Worm (Caenorhabditis elegans) whole organism, L4 larva: ENCODE results near the gene ubxn-4.

Experiments used
- F26F4.8 ChIP-seq: fragments of 200-800 bp; sonication (Bioruptor generic); conservative IDR thresholded peaks from 2 replicates; pipeline ENCODE4 v1.3.6; 2022; ENCODE audit warnings: missing genetic modification characterization, missing compliant biosample characterization
- F37D6.2 ChIP-seq: sonication (generic microtip); optimal IDR thresholded peaks from 2 replicates; lab custom pipeline; 2016; ENCODE audit warnings: mild to moderate bottlenecking, missing genetic modification characterization, missing compliant biosample characterization
- F44E2.7 ChIP-seq: fragments of 200-800 bp; sonication (Bioruptor generic); IDR thresholded peaks from 2 replicates; pipeline ENCODE4 v2.1.2; 2022; ENCODE audit warnings: missing genetic modification characterization, missing compliant biosample characterization
- F49E8.2 ChIP-seq: sonication (generic microtip); optimal IDR thresholded peaks from 2 replicates; lab custom pipeline; 2016; ENCODE audit warnings: missing compliant biosample characterization, mild to moderate bottlenecking, missing genetic modification characterization, borderline replicate concordance
- T20F7.1 ChIP-seq: fragments of 200-800 bp; sonication (Bioruptor generic); optimal IDR thresholded peaks from 2 replicates; lab custom pipeline; 2018; ENCODE audit warnings: mild to moderate bottlenecking, missing genetic modification characterization, missing compliant biosample characterization
- T26A8.4 ChIP-seq: fragments of 200-800 bp; sonication (Bioruptor generic); IDR thresholded peaks from 2 replicates; pipeline ENCODE4 v1.3.6; 2022; ENCODE audit warnings: missing genetic modification characterization, missing compliant biosample characterization
- Y48G9A.11 ChIP-seq: fragments of 200-800 bp; sonication (Bioruptor generic); IDR thresholded peaks from 2 replicates; pipeline ENCODE4 v1.3.6; 2022; ENCODE audit warnings: missing genetic modification reagents, missing genetic modification characterization, missing compliant biosample characterization
- Y5F2A.4 ChIP-seq: fragments of 200-800 bp; sonication (Bioruptor generic); optimal IDR thresholded peaks from 2 replicates; lab custom pipeline; 2018; ENCODE audit warnings: mild to moderate bottlenecking, missing genetic modification characterization, missing compliant biosample characterization
- Y75B8A.6 ChIP-seq: fragments of 200-800 bp; sonication (Bioruptor generic); IDR thresholded peaks from 2 replicates; pipeline ENCODE4 v1.3.6; 2022; ENCODE audit warnings: missing genetic modification reagents, missing genetic modification characterization, missing compliant biosample characterization
- ZK337.2 ChIP-seq: fragments of 200-800 bp; sonication (Bioruptor generic); IDR thresholded peaks from 2 replicates; pipeline ENCODE4 v1.3.6; 2022; ENCODE audit warnings: missing genetic modification reagents, missing genetic modification characterization, missing compliant biosample characterization
- aha-1 ChIP-seq: fragments of 150-350 bp; peaks from one replicate; lab custom pipeline; 2014; ENCODE audit warnings: missing biosample characterization, missing genetic modification characterization
- attf-4 ChIP-seq: sonication (generic microtip); optimal IDR thresholded peaks from 3 replicates; lab custom pipeline; 2017; ENCODE audit warnings: missing biosample characterization, missing genetic modification characterization
- ceh-28 ChIP-seq: fragments of 150-350 bp; optimal IDR thresholded peaks from 2 replicates; lab custom pipeline; 2014; ENCODE audit warnings: missing biosample characterization, missing genetic modification reagents, missing genetic modification characterization
- ceh-32 ChIP-seq: sonication (generic microtip); optimal IDR thresholded peaks from 2 replicates; lab custom pipeline; 2016; ENCODE audit warnings: mild to moderate bottlenecking, missing genetic modification characterization, missing compliant biosample characterization; ENCODE audit not compliant: poor library complexity
- ceh-62 ChIP-seq: sonication (generic microtip); optimal IDR thresholded peaks from 2 replicates; lab custom pipeline; 2017; ENCODE audit warnings: missing biosample characterization, missing genetic modification characterization
- ces-1 ChIP-seq: fragments of 150-350 bp; sonication (generic microtip); optimal IDR thresholded peaks from 4 replicates; lab custom pipeline; 2014; ENCODE audit warnings: missing biosample characterization, missing genetic modification reagents, missing genetic modification characterization
- daf-16 ChIP-seq, 3 experiments: sonication (generic microtip); optimal IDR thresholded peaks; 2 replicates each; lab custom pipeline; 2016 to 2017; ENCODE audit warnings: missing genetic modification characterization in 3 of 3, missing genetic modification reagents in 3 of 3, mild to moderate bottlenecking in 2 of 3, missing compliant biosample characterization in 2 of 3, missing biosample characterization in 1 of 3, moderate library complexity in 1 of 3
- daf-19 ChIP-seq: fragments of 200-800 bp; sonication (Bioruptor generic); conservative IDR thresholded peaks from 2 replicates; pipeline ENCODE4 v1.3.6; 2022; ENCODE audit warnings: missing genetic modification characterization, missing compliant biosample characterization
- daf-8 ChIP-seq: fragments of 200-800 bp; sonication (Bioruptor generic); IDR thresholded peaks from 2 replicates; pipeline ENCODE4 v1.3.6; 2022; ENCODE audit warnings: missing genetic modification characterization, missing compliant biosample characterization
- dmd-9 ChIP-seq: fragments of 200-800 bp; sonication (Bioruptor generic); IDR thresholded peaks from 2 replicates; pipeline ENCODE4 v1.3.6; 2022; ENCODE audit warnings: missing genetic modification reagents, missing genetic modification characterization, missing compliant biosample characterization
- dpl-1 ChIP-seq: fragments of 150-350 bp; optimal IDR thresholded peaks from 2 replicates; lab custom pipeline; 2014; ENCODE audit warnings: missing biosample characterization, missing genetic modification reagents, missing genetic modification characterization
- duxl-1 ChIP-seq: sonication (generic microtip); optimal IDR thresholded peaks from 2 replicates; lab custom pipeline; 2016; ENCODE audit warnings: mild to moderate bottlenecking, missing genetic modification characterization, moderate library complexity, missing compliant biosample characterization; ENCODE audit not compliant: poor library complexity
- fkh-10 ChIP-seq: fragments of 150-350 bp; optimal IDR thresholded peaks from 2 replicates; lab custom pipeline; 2014; ENCODE audit warnings: missing biosample characterization, missing genetic modification reagents, missing genetic modification characterization
- hif-1 ChIP-seq, 2 experiments: sonication (generic microtip); optimal IDR thresholded peaks; 2 replicates each; lab custom pipeline; 2016 to 2017; ENCODE audit warnings: missing compliant biosample characterization in 2 of 2, missing genetic modification characterization in 2 of 2, missing genetic modification reagents in 2 of 2, missing genotype in 2 of 2, mild to moderate bottlenecking in 1 of 2
- lin-15B ChIP-seq: fragments of 150-350 bp; sonication (generic microtip); optimal IDR thresholded peaks from 3 replicates; lab custom pipeline; 2014; ENCODE audit warnings: missing biosample characterization, missing genetic modification characterization
- lin-29 ChIP-seq: fragments of 200-800 bp; sonication (Bioruptor generic); IDR thresholded peaks from 2 replicates; pipeline ENCODE4 v1.3.6; 2022; ENCODE audit warnings: missing genetic modification reagents, missing genetic modification characterization, missing compliant biosample characterization
- lir-3 ChIP-seq: sonication (generic microtip); optimal IDR thresholded peaks from 2 replicates; lab custom pipeline; 2016; ENCODE audit warnings: mild to moderate bottlenecking, missing genetic modification characterization, missing compliant biosample characterization
- mxl-2 ChIP-seq: fragments of 200-800 bp; sonication (Bioruptor generic); conservative IDR thresholded peaks from 2 replicates; pipeline ENCODE4 v1.3.6; 2022; ENCODE audit warnings: missing genetic modification reagents, missing genetic modification characterization, missing compliant biosample characterization
- mxl-3 ChIP-seq: fragments of 200-800 bp; sonication (Bioruptor generic); optimal IDR thresholded peaks from 2 replicates; lab custom pipeline; 2018; ENCODE audit warnings: mild to moderate bottlenecking, missing genetic modification characterization, missing compliant biosample characterization
- nhr-102 ChIP-seq: sonication (generic microtip); optimal IDR thresholded peaks from 2 replicates; lab custom pipeline; 2016; ENCODE audit warnings: mild to moderate bottlenecking, missing genetic modification characterization, moderate library complexity, missing compliant biosample characterization
- nhr-111 ChIP-seq: fragments of 200-800 bp; sonication (Bioruptor generic); optimal IDR thresholded peaks from 2 replicates; lab custom pipeline; 2018; ENCODE audit warnings: mild to moderate bottlenecking, missing genetic modification characterization, missing compliant biosample characterization
- nhr-28 ChIP-seq: fragments of 150-350 bp; optimal IDR thresholded peaks from 2 replicates; lab custom pipeline; 2014; ENCODE audit warnings: missing biosample characterization, missing genetic modification characterization
- nhr-42 ChIP-seq: fragments of 200-800 bp; sonication (Bioruptor generic); IDR thresholded peaks from 2 replicates; pipeline ENCODE4 v1.3.6; 2022; ENCODE audit warnings: missing genetic modification characterization, missing compliant biosample characterization
- nhr-6 ChIP-seq: fragments of 150-350 bp; optimal IDR thresholded peaks from 2 replicates; lab custom pipeline; 2014; ENCODE audit warnings: missing biosample characterization, missing genetic modification characterization
- nhr-76 ChIP-seq: fragments of 150-350 bp; optimal IDR thresholded peaks from 2 replicates; lab custom pipeline; 2014; ENCODE audit warnings: missing biosample characterization, missing genetic modification characterization
- saeg-2 ChIP-seq: fragments of 200-800 bp; sonication (Bioruptor generic); IDR thresholded peaks from 2 replicates; pipeline ENCODE4 v1.3.6; 2022; ENCODE audit warnings: missing genetic modification reagents, missing genetic modification characterization, missing compliant biosample characterization
- sdz-12 ChIP-seq: fragments of 200-800 bp; sonication (Bioruptor generic); optimal IDR thresholded peaks from 2 replicates; lab custom pipeline; 2018; ENCODE audit warnings: mild to moderate bottlenecking, missing genetic modification characterization, missing compliant biosample characterization
- spr-1 ChIP-seq: sonication (generic microtip); optimal IDR thresholded peaks from 2 replicates; lab custom pipeline; 2016; ENCODE audit warnings: mild to moderate bottlenecking, missing genetic modification characterization, missing compliant biosample characterization
- tag-97 ChIP-seq: fragments of 200-800 bp; sonication (Bioruptor generic); IDR thresholded peaks from 2 replicates; pipeline ENCODE4 v1.3.6; 2022; ENCODE audit warnings: missing genetic modification characterization, missing compliant biosample characterization
- tra-1 ChIP-seq: fragments of 200-800 bp; sonication (Bioruptor generic); IDR thresholded peaks from 2 replicates; pipeline ENCODE4 v1.3.6; 2022; ENCODE audit warnings: missing genetic modification reagents, missing genetic modification characterization, missing compliant biosample characterization
- unc-130 ChIP-seq: sonication (generic microtip); optimal IDR thresholded peaks from 2 replicates; lab custom pipeline; 2016; ENCODE audit warnings: missing genetic modification reagents, missing genetic modification characterization, missing compliant biosample characterization
- unc-62 ChIP-seq, 3 experiments: fragments of 150-350 bp in 1 of 3; sonication (generic microtip); optimal IDR thresholded peaks in 2 of 3; peaks in 1 of 3; 1 replicate in 1 of 3; 2 replicates in 2 of 3; lab custom pipeline; 2014 to 2017; ENCODE audit warnings: missing biosample characterization in 3 of 3, missing genetic modification characterization in 3 of 3, missing genetic modification reagents in 3 of 3, missing genotype in 1 of 3
- vab-7 ChIP-seq: fragments of 200-800 bp; sonication (Bioruptor generic); IDR thresholded peaks from 2 replicates; pipeline ENCODE4 v1.3.6; 2022; ENCODE audit warnings: missing genetic modification reagents, missing genetic modification characterization, missing compliant biosample characterization
- ztf-11 ChIP-seq: fragments of 150-350 bp; optimal IDR thresholded peaks from 2 replicates; lab custom pipeline; 2014; ENCODE audit warnings: missing biosample characterization, missing genetic modification characterization

Gene ubxn-4

DNA sequence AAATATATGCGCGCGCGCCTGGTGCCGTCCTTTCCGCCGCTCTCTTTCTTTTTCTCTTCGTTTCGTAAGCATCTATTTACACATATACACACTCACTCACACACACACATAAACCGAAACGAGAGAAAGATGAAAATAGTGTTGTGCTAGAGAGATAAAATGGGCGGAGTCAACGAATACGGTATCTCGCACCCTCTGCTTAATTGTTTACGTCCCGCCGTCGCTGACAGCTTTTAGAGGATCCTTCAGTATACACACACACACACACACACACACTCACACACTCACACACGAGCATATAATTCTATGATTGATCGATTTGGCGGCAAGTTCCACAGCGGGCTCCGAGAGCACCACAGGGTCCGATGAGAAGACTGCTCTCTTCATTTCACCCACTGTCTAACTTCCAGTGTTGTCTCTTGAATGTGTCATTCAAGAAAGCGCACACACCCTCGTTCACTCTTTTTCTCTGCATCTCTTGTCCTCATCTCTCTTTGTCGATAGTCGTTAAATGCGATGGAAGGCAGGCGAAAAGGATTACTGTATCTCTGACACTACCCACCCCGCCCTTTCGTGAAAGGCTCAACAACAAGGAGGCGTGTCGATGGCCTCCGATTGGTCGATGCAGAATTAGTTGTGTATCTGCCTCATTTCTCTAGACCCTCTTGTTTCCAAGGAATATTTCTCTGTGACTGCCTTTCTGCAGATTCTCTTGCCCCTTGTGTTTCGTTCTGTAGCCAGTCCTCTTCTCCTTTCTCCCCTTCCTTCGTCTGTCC is 12.0 kb upstream of the ubxn-4 start (continued):
- TF ChIP-seq mxl-3 (GFP tag; lab: Kevin White, UChicago) = peak; percentile 70
- TF ChIP-seq mxl-2 = 0 out of 2 replicates have a peak, but pooled peaks have one; percentile 53
- peak; percentile 71 to 100 for TF ChIP-seq unc-62 (GFP tag; optimal IDR thresholded peaks at IDR 0.05 in 1 of 2; lab: Kevin White, UChicago)
- TF ChIP-seq unc-62 (tag; optimal IDR thresholded peaks at IDR 0.05; lab: Kevin White, UChicago) = peak; percentile 83
- no peak for TF ChIP-seq saeg-2
- 0 out of 2 replicates have a peak, but pooled peaks have one; percentile 59 for TF ChIP-seq daf-19

DNA sequence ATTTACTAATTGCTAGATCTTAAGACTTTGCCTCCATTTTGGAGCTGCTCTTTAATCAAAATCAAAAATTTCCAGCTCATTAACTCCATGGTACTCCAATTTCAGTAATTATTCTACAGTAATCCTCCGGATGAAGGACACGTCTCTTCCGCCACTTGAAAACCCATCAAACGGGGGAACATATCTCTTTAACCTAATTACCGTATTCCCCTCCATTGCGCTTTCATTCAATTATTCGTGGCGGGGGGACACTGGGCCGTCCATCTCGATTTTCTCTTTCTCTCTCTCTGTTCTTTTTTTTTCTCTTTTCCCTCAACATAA is 11.5 kb upstream of the ubxn-4 start:
- TF ChIP-seq hif-1 (tag; optimal IDR thresholded peaks at IDR 0.05; lab: Kevin White, UChicago) (no peak), ces-1 (GFP tag; lab: Kevin White, UChicago) (peak; percentile 47)
- TF ChIP-seq, all 104 proteins: peak for 1

ce11 chrIII:8413501-8413900 is 8.1 kb upstream of the ubxn-4 start:
- TF ChIP-seq Y48G9A.11 (GFP tag; lab: Robert Waterston, UW) = no peak
- peak; percentile 57 for TF ChIP-seq nhr-6 (tag; lab: Kevin White, UChicago)

- TF ChIP-seq ceh-62 (no peak), nhr-102 (tag; lab: Kevin White, UChicago) (peak; percentile 29), ztf-11 (tag; lab: Kevin White, UChicago) (no peak), lin-29 (GFP tag; lab: Robert Waterston, UW) (no peak), Y75B8A.6 (no peak), tra-1 (GFP tag; lab: Robert Waterston, UW) (no peak), attf-4 (tag; lab: Kevin White, UChicago) (no peak), T20F7.1 (peak; percentile 81), vab-7 (GFP tag; lab: Robert Waterston, UW) (no peak), F37D6.2 (tag; lab: Kevin White, UChicago) (no peak), Y5F2A.4 (no peak), T26A8.4 (peak; percentile 25; the same call in 1 of the 2 replicates), F26F4.8 (no peak), F44E2.7 (GFP tag; lab: Robert Waterston, UW) (no peak), fkh-10 (GFP tag; lab: Kevin White, UChicago) (peak; percentile 2), ZK337.2 (no peak), tag-97 (GFP tag; lab: Robert Waterston, UW) (no peak), unc-130 (GFP tag; lab: Kevin White, UChicago) (no peak), daf-19 (no peak), lin-15B (no peak), ceh-28 (tag; lab: Kevin White, UChicago) (no peak), dmd-9 (GFP tag; lab: Robert Waterston, UW) (0 out of 2 replicates have a peak, but pooled peaks have one; percentile 8), aha-1 (tag; lab: Kevin White, UChicago) (peak; percentile 90), F49E8.2 (tag; lab: Kevin White, UChicago) (no peak), daf-16 (GFP tag; optimal IDR thresholded peaks at IDR 0.05; lab: Kevin White, UChicago) (no peak), daf-16 (tag; optimal IDR thresholded peaks at IDR 0.05; lab: Kevin White, UChicago) (peak; percentile 84), duxl-1 (tag; lab: Kevin White, UChicago) (no peak), nhr-76 (tag; lab: Kevin White, UChicago) (no peak), nhr-111 (GFP tag; lab: Kevin White, UChicago) (no peak), dpl-1 (peak; percentile 62), sdz-12 (GFP tag; lab: Kevin White, UChicago) (no peak), nhr-42 (no peak), spr-1 (tag; lab: Kevin White, UChicago) (peak; percentile 39), nhr-28 (tag; lab: Kevin White, UChicago) (peak; percentile 80), daf-8 (GFP tag; lab: Robert Waterston, UW) (no peak), lir-3 (no peak), ceh-32 (tag; lab: Kevin White, UChicago) (no peak)
Measured at ce11 chrIII:8411976-8412375, 6.6 kb upstream of the ubxn-4 start.
